Worm (Caenorhabditis elegans): ENCODE results near the gene tag-18.
A peak's percentile ranks its signal among the peaks of the same experiment; 100 is the strongest.

tag-18 gene

ce11 chrX:3714797-3715196 lies 19.0 kb downstream of the tag-18 start, which contains the start of gene C01C4.2:
Gene C01C4.2, plus strand, starts transcription at chrX:3715097.
- TF ChIP-seq ceh-13 (GFP tag; optimal IDR thresholded peaks at IDR 0.05) (no peak), hmg-4 (GFP tag; optimal IDR thresholded peaks at IDR 0.05) (no peak), tbx-37 (GFP tag; conservative IDR thresholded peaks at IDR 0.05) (no peak), flt-1 (GFP tag; IDR thresholded peaks at IDR 0.05) (no peak), ama-1 (optimal IDR thresholded peaks at IDR 0.05) (no peak), B0310.2 (tag; optimal IDR thresholded peaks at IDR 0.05) (no peak), hmbx-1 (tag; optimal IDR thresholded peaks at IDR 0.05) (no peak), pes-1 (GFP tag; IDR thresholded peaks at IDR 0.05) (no peak), scrt-1 (GFP tag; IDR thresholded peaks at IDR 0.05) (no peak), tra-4 (tag; optimal IDR thresholded peaks at IDR 0.05) (no peak), ceh-36 (tag; optimal IDR thresholded peaks at IDR 0.05) (no peak), sea-1 (GFP tag; conservative IDR thresholded peaks at IDR 0.05) (no peak)

ce11 chrX:3711581-3712101 lies 22.2 kb downstream of the tag-18 start:
- TF ChIP-seq tra-4 (tag; optimal IDR thresholded peaks at IDR 0.05), result no peak
- TF ChIP-seq hmbx-1 (tag; optimal IDR thresholded peaks at IDR 0.05), result no peak
- TF ChIP-seq pes-1 (GFP tag; IDR thresholded peaks at IDR 0.05), result no peak
- no peak for TF ChIP-seq hnd-1 (tag; optimal IDR thresholded peaks at IDR 0.05)
- TF ChIP-seq B0310.2 (tag; optimal IDR thresholded peaks at IDR 0.05), result no peak
- TF ChIP-seq ets-7 (tag; optimal IDR thresholded peaks at IDR 0.05), result no peak
- TF ChIP-seq tbx-37 (GFP tag; conservative IDR thresholded peaks at IDR 0.05), result no peak
- no peak for TF ChIP-seq flt-1 (GFP tag; IDR thresholded peaks at IDR 0.05)
- no peak for TF ChIP-seq tbx-11 (GFP tag; IDR thresholded peaks at IDR 0.05)
- no peak for TF ChIP-seq scrt-1 (GFP tag; IDR thresholded peaks at IDR 0.05)
- TF ChIP-seq ceh-13 (GFP tag; optimal IDR thresholded peaks at IDR 0.05), result no peak
- TF ChIP-seq hmg-4 (GFP tag; optimal IDR thresholded peaks at IDR 0.05), result no peak
- TF ChIP-seq ama-1 (optimal IDR thresholded peaks at IDR 0.05), result no peak
- no peak for TF ChIP-seq aly-1 (tag; optimal IDR thresholded peaks at IDR 0.05)
- TF ChIP-seq ceh-36 (tag; optimal IDR thresholded peaks at IDR 0.05), result no peak

- TF ChIP-seq pes-1 (GFP tag; IDR thresholded peaks at IDR 0.05), result no peak
- TF ChIP-seq scrt-1 (GFP tag; IDR thresholded peaks at IDR 0.05), result no peak
- no peak for TF ChIP-seq hnd-1 (tag; optimal IDR thresholded peaks at IDR 0.05)
- TF ChIP-seq ceh-36 (tag; optimal IDR thresholded peaks at IDR 0.05), result no peak
- TF ChIP-seq hmbx-1 (tag; optimal IDR thresholded peaks at IDR 0.05), result no peak
- no peak for TF ChIP-seq tbx-11 (GFP tag; IDR thresholded peaks at IDR 0.05)
- TF ChIP-seq ceh-13 (GFP tag; optimal IDR thresholded peaks at IDR 0.05), result no peak
- TF ChIP-seq B0310.2 (tag; optimal IDR thresholded peaks at IDR 0.05), result no peak
- TF ChIP-seq tbx-37 (GFP tag; conservative IDR thresholded peaks at IDR 0.05), result no peak
- TF ChIP-seq sea-1 (GFP tag; conservative IDR thresholded peaks at IDR 0.05), result no peak
- TF ChIP-seq ama-1 (optimal IDR thresholded peaks at IDR 0.05), result no peak
- TF ChIP-seq flt-1 (GFP tag; IDR thresholded peaks at IDR 0.05), result no peak
- no peak for TF ChIP-seq F13C5.2 (tag; optimal IDR thresholded peaks at IDR 0.05)
- TF ChIP-seq ets-7 (tag; optimal IDR thresholded peaks at IDR 0.05), result no peak
These were observed 24.1 kb downstream of the tag-18 start for ce11 chrX:3709747-3710146.

ce11 chrX:3706319-3706718 lies 27.5 kb downstream of the tag-18 start:
- TF ChIP-seq tbx-11 (GFP tag; IDR thresholded peaks at IDR 0.05), result no peak
- TF ChIP-seq tra-4 (tag; optimal IDR thresholded peaks at IDR 0.05), result no peak
- no peak for TF ChIP-seq flt-1 (GFP tag; IDR thresholded peaks at IDR 0.05)
- no peak for TF ChIP-seq ceh-36 (tag; optimal IDR thresholded peaks at IDR 0.05)
- no peak for TF ChIP-seq sea-1 (GFP tag; conservative IDR thresholded peaks at IDR 0.05)

- no peak for TF ChIP-seq pes-1 (GFP tag; IDR thresholded peaks at IDR 0.05)
- TF ChIP-seq ceh-36 (tag; optimal IDR thresholded peaks at IDR 0.05), result no peak
- no peak for TF ChIP-seq tbx-37 (GFP tag; conservative IDR thresholded peaks at IDR 0.05)
- no peak for TF ChIP-seq scrt-1 (GFP tag; IDR thresholded peaks at IDR 0.05)
- TF ChIP-seq hnd-1 (tag; optimal IDR thresholded peaks at IDR 0.05), result no peak
- no peak for TF ChIP-seq sea-1 (GFP tag; conservative IDR thresholded peaks at IDR 0.05)
- TF ChIP-seq aly-1 (tag; optimal IDR thresholded peaks at IDR 0.05), result no peak
- TF ChIP-seq flt-1 (GFP tag; IDR thresholded peaks at IDR 0.05), result no peak
- TF ChIP-seq ceh-13 (GFP tag; optimal IDR thresholded peaks at IDR 0.05), result no peak
- no peak for TF ChIP-seq tra-4 (tag; optimal IDR thresholded peaks at IDR 0.05)
- TF ChIP-seq hmg-4 (GFP tag; optimal IDR thresholded peaks at IDR 0.05), result no peak
- no peak for TF ChIP-seq F13C5.2 (tag; optimal IDR thresholded peaks at IDR 0.05)
These were observed 28.5 kb downstream of the tag-18 start for ce11 chrX:3705319-3705718.

ce11 chrX:3701861-3702260 lies 32.0 kb downstream of the tag-18 start:
- TF ChIP-seq ceh-36 (tag; optimal IDR thresholded peaks at IDR 0.05), result no peak
- TF ChIP-seq F13C5.2 (tag; optimal IDR thresholded peaks at IDR 0.05), result no peak
- no peak for TF ChIP-seq ets-7 (tag; optimal IDR thresholded peaks at IDR 0.05)
- TF ChIP-seq B0310.2 (tag; optimal IDR thresholded peaks at IDR 0.05), result no peak
- no peak for TF ChIP-seq aly-1 (tag; optimal IDR thresholded peaks at IDR 0.05)
- TF ChIP-seq hmg-4 (GFP tag; optimal IDR thresholded peaks at IDR 0.05), result no peak
- no peak for TF ChIP-seq ceh-13 (GFP tag; optimal IDR thresholded peaks at IDR 0.05)
- no peak for TF ChIP-seq pes-1 (GFP tag; IDR thresholded peaks at IDR 0.05)
- no peak for TF ChIP-seq hmbx-1 (tag; optimal IDR thresholded peaks at IDR 0.05)

- TF ChIP-seq aly-1 (tag; optimal IDR thresholded peaks at IDR 0.05) (peak; percentile 82), sea-1 (GFP tag; conservative IDR thresholded peaks at IDR 0.05) (peak; percentile 88), tra-4 (tag; optimal IDR thresholded peaks at IDR 0.05) (peak; percentile 69), tbx-37 (GFP tag; conservative IDR thresholded peaks at IDR 0.05) (peak; percentile 92), tbx-11 (GFP tag; IDR thresholded peaks at IDR 0.05) (peak; percentile 92), scrt-1 (GFP tag; IDR thresholded peaks at IDR 0.05) (peak; percentile 94), ceh-13 (GFP tag; optimal IDR thresholded peaks at IDR 0.05) (peak; percentile 78), pes-1 (GFP tag; IDR thresholded peaks at IDR 0.05) (peak; percentile 95), F13C5.2 (tag; optimal IDR thresholded peaks at IDR 0.05) (peak; percentile 96), flt-1 (GFP tag; IDR thresholded peaks at IDR 0.05) (peak; percentile 90), ceh-36 (tag; optimal IDR thresholded peaks at IDR 0.05) (peak; percentile 91), B0310.2 (tag; optimal IDR thresholded peaks at IDR 0.05) (peak; percentile 81), ets-7 (tag; optimal IDR thresholded peaks at IDR 0.05) (peak; percentile 79), ama-1 (optimal IDR thresholded peaks at IDR 0.05) (no peak), hmbx-1 (tag; optimal IDR thresholded peaks at IDR 0.05) (peak; percentile 67), hnd-1 (tag; optimal IDR thresholded peaks at IDR 0.05) (peak; percentile 83), hmg-4 (GFP tag; optimal IDR thresholded peaks at IDR 0.05) (peak; percentile 91)
These were observed 36.2 kb downstream of the tag-18 start for ce11 chrX:3697623-3698022.
